Worm (Caenorhabditis elegans) whole organism, L3 larva: ENCODE results near the gene nhr-285.

ENCODE experiments used
- R02D3.7 ChIP-seq: fragments of 150-350 bp; optimal IDR thresholded peaks from 2 replicates; lab custom pipeline; 2014; ENCODE audit warnings: missing biosample characterization, missing genetic modification characterization
- aly-2 ChIP-seq: fragments of 150-350 bp; optimal IDR thresholded peaks from 2 replicates; lab custom pipeline; 2014; ENCODE audit warnings: missing biosample characterization, missing genetic modification characterization
- ama-1 ChIP-seq: fragments of 150-350 bp; optimal IDR thresholded peaks from 2 replicates; lab custom pipeline; 2018
- ceh-28 ChIP-seq: fragments of 150-350 bp; optimal IDR thresholded peaks from 2 replicates; lab custom pipeline; 2014; ENCODE audit warnings: missing biosample characterization, missing genetic modification reagents, missing genetic modification characterization
- ceh-82 ChIP-seq: fragments of 150-350 bp; optimal IDR thresholded peaks from 2 replicates; lab custom pipeline; 2014; ENCODE audit warnings: missing biosample characterization, missing genetic modification characterization
- daf-12 ChIP-seq: fragments of 150-350 bp; optimal IDR thresholded peaks from 2 replicates; lab custom pipeline; 2014; ENCODE audit warnings: missing biosample characterization, missing genetic modification reagents, missing genetic modification characterization
- egl-27 ChIP-seq: sonication (generic microtip); optimal IDR thresholded peaks from 4 replicates; lab custom pipeline; 2017; ENCODE audit warnings: missing biosample characterization, missing genetic modification reagents, missing genetic modification characterization
- egl-5 ChIP-seq: fragments of 150-350 bp; optimal IDR thresholded peaks from 2 replicates; lab custom pipeline; 2017; ENCODE audit warnings: missing biosample characterization, missing genetic modification reagents, missing genetic modification characterization, inconsistent platforms
- elt-1 ChIP-seq: fragments of 150-350 bp; optimal IDR thresholded peaks from 2 replicates; lab custom pipeline; 2014; ENCODE audit warnings: missing biosample characterization, missing genetic modification characterization
- elt-2 ChIP-seq: sonication (generic microtip); optimal IDR thresholded peaks from 2 replicates; lab custom pipeline; 2016; ENCODE audit warnings: missing genetic modification reagents, mild to moderate bottlenecking, missing genetic modification characterization, missing compliant biosample characterization
- elt-3 ChIP-seq, 3 experiments: fragments of 150-350 bp in 1 of 3; sonication (generic microtip) in 2 of 3; optimal IDR thresholded peaks; 2 replicates in 2 of 3; 4 replicates in 1 of 3; lab custom pipeline; 2014 to 2017; ENCODE audit warnings: missing biosample characterization in 3 of 3, missing genetic modification characterization in 3 of 3
- eor-1 ChIP-seq, 2 experiments: fragments of 150-350 bp; optimal IDR thresholded peaks; 2 replicates each; lab custom pipeline; 2014 to 2018; ENCODE audit warnings: missing biosample characterization in 2 of 2, missing genetic modification characterization in 2 of 2
- fkh-10 ChIP-seq: sonication (generic microtip); optimal IDR thresholded peaks from 2 replicates; lab custom pipeline; 2017; ENCODE audit warnings: missing biosample characterization, missing genetic modification reagents, missing genetic modification characterization
- fkh-2 ChIP-seq: fragments of 150-350 bp; optimal IDR thresholded peaks from 2 replicates; lab custom pipeline; 2014; ENCODE audit warnings: missing biosample characterization, missing genetic modification reagents, missing genetic modification characterization
- hmg-11 ChIP-seq: sonication (generic microtip); optimal IDR thresholded peaks from 2 replicates; lab custom pipeline; 2016; ENCODE audit warnings: missing genetic modification characterization, missing compliant biosample characterization
- lin-15B ChIP-seq: fragments of 150-350 bp; optimal IDR thresholded peaks from 2 replicates; lab custom pipeline; 2014; ENCODE audit warnings: missing biosample characterization, missing genetic modification characterization
- lin-39 ChIP-seq: fragments of 150-350 bp; optimal IDR thresholded peaks from 2 replicates; lab custom pipeline; 2018; ENCODE audit warnings: missing biosample characterization, missing genetic modification reagents, missing genetic modification characterization
- mdl-1 ChIP-seq: fragments of 150-350 bp; optimal IDR thresholded peaks from 2 replicates; lab custom pipeline; 2014; ENCODE audit warnings: missing biosample characterization, missing genetic modification characterization
- nfya-1 ChIP-seq: sonication (generic microtip); optimal IDR thresholded peaks from 2 replicates; lab custom pipeline; 2017; ENCODE audit warnings: missing genetic modification characterization, mild to moderate bottlenecking, missing compliant biosample characterization, antibody characterized with exemption, moderate library complexity; ENCODE audit not compliant: insufficient read depth
- nhr-12 ChIP-seq: fragments of 150-350 bp; optimal IDR thresholded peaks from 2 replicates; lab custom pipeline; 2014; ENCODE audit warnings: missing biosample characterization, missing genetic modification characterization
- nhr-237 ChIP-seq: fragments of 150-350 bp; optimal IDR thresholded peaks from 2 replicates; lab custom pipeline; 2014; ENCODE audit warnings: missing biosample characterization, missing genetic modification characterization
- nhr-28 ChIP-seq: fragments of 150-350 bp; optimal IDR thresholded peaks from 2 replicates; lab custom pipeline; 2014; ENCODE audit warnings: missing biosample characterization, missing genetic modification characterization
- nhr-43 ChIP-seq: sonication (generic microtip); optimal IDR thresholded peaks from 2 replicates; lab custom pipeline; 2016; ENCODE audit warnings: mild to moderate bottlenecking, missing genetic modification characterization, missing compliant biosample characterization; ENCODE audit not compliant: poor library complexity, severe bottlenecking
- nhr-76 ChIP-seq: fragments of 150-350 bp; sonication (generic microtip); optimal IDR thresholded peaks from 5 replicates; lab custom pipeline; 2014; ENCODE audit warnings: missing biosample characterization, missing genetic modification characterization
- nhr-77 ChIP-seq: fragments of 150-350 bp; optimal IDR thresholded peaks from 2 replicates; lab custom pipeline; 2014; ENCODE audit warnings: missing biosample characterization, missing genetic modification characterization
- pha-4 ChIP-seq: fragments of 150-350 bp; optimal IDR thresholded peaks from 2 replicates; lab custom pipeline; 2014; ENCODE audit warnings: missing biosample characterization, missing genetic modification reagents, missing genetic modification characterization
- sea-2 ChIP-seq: fragments of 150-350 bp; sonication (generic microtip); optimal IDR thresholded peaks from 4 replicates; lab custom pipeline; 2014; ENCODE audit warnings: missing biosample characterization, missing genetic modification reagents, missing genetic modification characterization
- snpc-4 ChIP-seq: fragments of 150-350 bp; optimal IDR thresholded peaks from 2 replicates; lab custom pipeline; 2014; ENCODE audit warnings: missing biosample characterization, missing genetic modification characterization
- tbx-2 ChIP-seq: sonication (generic microtip); optimal IDR thresholded peaks from 2 replicates; lab custom pipeline; 2016; ENCODE audit warnings: mild to moderate bottlenecking, missing genetic modification characterization, missing compliant biosample characterization
- unc-39 ChIP-seq: sonication (generic microtip); optimal IDR thresholded peaks from 4 replicates; lab custom pipeline; 2017; ENCODE audit warnings: missing biosample characterization, missing genetic modification characterization
- zag-1 ChIP-seq: fragments of 150-350 bp; optimal IDR thresholded peaks from 2 replicates; lab custom pipeline; 2014; ENCODE audit warnings: missing biosample characterization, missing genetic modification characterization
- ztf-11 ChIP-seq: fragments of 150-350 bp; optimal IDR thresholded peaks from 2 replicates; lab custom pipeline; 2014; ENCODE audit warnings: missing biosample characterization, missing genetic modification characterization
- ztf-4 ChIP-seq: fragments of 150-350 bp; optimal IDR thresholded peaks from 2 replicates; lab custom pipeline; 2014; ENCODE audit warnings: missing biosample characterization, missing genetic modification characterization

nhr-285 gene

DNA sequence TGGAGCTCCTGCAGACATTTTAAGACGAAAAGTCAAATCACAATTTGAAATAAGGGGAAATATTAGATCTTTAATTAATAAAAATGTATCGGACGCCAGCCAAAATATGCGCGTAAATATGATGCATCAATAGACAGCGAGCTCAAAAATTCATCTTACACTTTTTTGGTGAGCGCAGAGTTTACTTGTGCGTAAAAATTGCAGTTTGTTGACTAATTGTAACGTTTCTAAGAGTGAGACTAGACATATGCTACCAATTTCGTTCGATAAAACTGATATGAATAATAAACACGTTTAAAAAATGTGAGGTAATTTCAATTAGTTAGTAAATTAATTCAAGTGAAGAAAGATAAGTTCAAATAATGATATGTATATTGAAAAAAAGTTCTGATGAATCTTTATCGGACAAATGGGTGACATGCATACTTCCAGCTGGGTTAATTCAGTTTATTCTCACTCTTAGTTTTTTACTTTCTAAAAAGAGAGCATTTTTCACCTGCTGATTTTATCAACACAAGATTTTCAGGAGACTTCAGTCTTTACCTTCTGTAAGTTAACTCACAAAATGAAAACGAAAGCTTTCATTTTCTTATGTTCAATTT is at the start of gene nhr-285, which contains the start of gene irld-52:
Gene nhr-285, minus strand, starts transcription at position 101 of the 602 bp plus-strand sequence.
Gene irld-52, plus strand, starts transcription at position 552 of the 602 bp plus-strand sequence.
- TF ChIP-seq lin-39 (tag; lab: Kevin White, UChicago), result no peak
- TF ChIP-seq sea-2, result no peak
- TF ChIP-seq nhr-28, result no peak
- TF ChIP-seq eor-1 (tag; optimal IDR thresholded peaks at IDR 0.05; lab: Kevin White, UChicago), result no peak
- no peak for TF ChIP-seq nhr-77 (tag; lab: Kevin White, UChicago)
- no peak for TF ChIP-seq ztf-11
- TF ChIP-seq fkh-10 (GFP tag; lab: Kevin White, UChicago), result no peak
- no peak for TF ChIP-seq mdl-1 (tag; lab: Kevin White, UChicago)
- no peak for TF ChIP-seq aly-2 (tag; lab: Kevin White, UChicago)
- no peak for TF ChIP-seq lin-15B (tag; lab: Kevin White, UChicago)
- no peak for TF ChIP-seq R02D3.7 (tag; lab: Kevin White, UChicago)
- TF ChIP-seq daf-12 (tag; lab: Kevin White, UChicago), result no peak

- TF ChIP-seq elt-3 (tag; optimal IDR thresholded peaks at IDR 0.05; lab: Kevin White, UChicago) (no peak), snpc-4 (no peak)
Observed at ce11 chrV:15826110-15826509, 47.1 kb upstream of the nhr-285 start, which contains the start of gene srbc-51. srbc-51 (plus strand) TSS chrV:15826410.

DNA sequence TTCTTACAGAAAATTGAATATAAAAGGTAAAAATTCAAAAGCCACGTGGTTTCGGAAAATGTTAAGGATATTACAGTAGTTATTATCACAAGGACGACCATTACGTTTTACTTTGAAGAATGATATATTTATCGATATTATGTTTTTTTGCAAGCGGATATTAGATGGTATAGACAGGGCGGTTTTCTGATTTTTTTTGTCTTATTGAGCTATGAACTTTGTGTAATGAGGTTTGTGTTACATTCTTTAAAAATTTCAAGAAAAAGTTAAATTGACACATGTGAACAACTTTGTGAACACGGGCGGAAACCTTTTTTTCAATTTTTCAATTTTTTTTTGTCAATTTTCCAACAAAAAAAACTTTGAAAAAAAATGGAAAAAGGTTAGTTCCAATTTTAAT is 45.8 kb upstream of the nhr-285 start, which contains the start of gene srbc-50:
Gene srbc-50, minus strand, starts transcription at position 101 of the 400 bp plus-strand sequence.
- TF ChIP-seq nfya-1 (tag; lab: Kevin White, UChicago), result no peak
- TF ChIP-seq nhr-12, result no peak
- no peak for TF ChIP-seq nhr-28
- no peak for TF ChIP-seq ama-1 (lab: Kevin White, UChicago)
- TF ChIP-seq mdl-1 (tag; lab: Kevin White, UChicago), result no peak
- no peak for TF ChIP-seq daf-12 (tag; lab: Kevin White, UChicago)
- TF ChIP-seq elt-2, result no peak
- no peak for TF ChIP-seq unc-39 (tag; lab: Kevin White, UChicago)
- no peak for TF ChIP-seq tbx-2 (tag; lab: Kevin White, UChicago)
- TF ChIP-seq egl-5 (tag; lab: Kevin White, UChicago), result no peak

- TF ChIP-seq nhr-43 (tag; lab: Kevin White, UChicago) (no peak), elt-2 (no peak), fkh-2 (tag; lab: Kevin White, UChicago) (no peak)
Observed at ce11 chrV:15821398-15821797, 42.4 kb upstream of the nhr-285 start, which contains the start of gene srbc-49. srbc-49 (plus strand) TSS chrV:15821698.

ce11 chrV:15819983-15820382 is 41.0 kb upstream of the nhr-285 start, which contains the start of gene srbc-48:
srbc-48 (plus strand) TSS chrV:15820283.
- TF ChIP-seq fkh-10 (GFP tag; lab: Kevin White, UChicago), result no peak
- TF ChIP-seq zag-1 (tag; lab: Kevin White, UChicago), result no peak
- TF ChIP-seq pha-4, result no peak
- no peak for TF ChIP-seq nhr-237
- TF ChIP-seq ceh-82 (tag; lab: Kevin White, UChicago), result no peak
- TF ChIP-seq aly-2 (tag; lab: Kevin White, UChicago), result no peak

DNA sequence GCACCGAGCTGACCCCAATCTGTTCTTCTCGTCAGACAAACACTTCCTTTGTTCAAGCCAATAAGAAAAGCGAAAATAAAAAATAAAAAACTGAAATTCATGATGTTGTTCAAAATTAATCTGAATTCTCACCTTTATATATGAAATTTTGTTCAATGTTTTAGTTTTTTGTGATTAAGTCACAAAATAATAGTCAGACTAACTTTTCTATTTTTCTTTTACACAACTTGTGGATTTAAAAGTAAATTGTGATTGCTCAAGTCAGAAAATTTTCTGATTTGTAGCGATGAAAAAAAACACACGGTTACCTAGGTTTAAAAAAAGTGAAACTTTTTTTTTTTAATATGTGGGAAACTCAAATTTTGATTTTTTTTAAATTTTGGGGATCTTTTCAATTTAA is 38.7 kb upstream of the nhr-285 start, which contains the start of gene abf-3:
Gene abf-3, minus strand, starts transcription at position 101 of the 400 bp plus-strand sequence.
- TF ChIP-seq lin-15B (tag; lab: Kevin White, UChicago), result no peak
- no peak for TF ChIP-seq nfya-1 (tag; lab: Kevin White, UChicago)
- no peak for TF ChIP-seq ceh-28 (tag; lab: Kevin White, UChicago)
- TF ChIP-seq R02D3.7 (tag; lab: Kevin White, UChicago), result no peak
- no peak for TF ChIP-seq eor-1 (tag; optimal IDR thresholded peaks at IDR 0.05; lab: Kevin White, UChicago)
- TF ChIP-seq fkh-10 (GFP tag; lab: Kevin White, UChicago), result no peak
- no peak for TF ChIP-seq nhr-76
- no peak for TF ChIP-seq nhr-28
- no peak for TF ChIP-seq nhr-77 (tag; lab: Kevin White, UChicago)
- no peak for TF ChIP-seq elt-2
- no peak for TF ChIP-seq elt-1
- no peak for TF ChIP-seq hmg-11
- TF ChIP-seq ztf-4, result no peak
- TF ChIP-seq sea-2, result no peak
- TF ChIP-seq egl-27 (tag; lab: Kevin White, UChicago), result no peak
- TF ChIP-seq elt-3 (tag; optimal IDR thresholded peaks at IDR 0.05; lab: Kevin White, UChicago), result no peak
- no peak for TF ChIP-seq fkh-2 (tag; lab: Kevin White, UChicago)
